Fruit fly (Drosophila melanogaster) whole organism: Measurements from ENCODE around the gene CG10646.

Experiments used
- CG8478 ChIP-seq: fragments of >200 bp; optimal IDR thresholded peaks from 2 replicates; lab custom pipeline; 2018; ENCODE audit warnings: inconsistent platforms
- pan ChIP-seq: fragments of >200 bp; optimal IDR thresholded peaks from 2 replicates; lab custom pipeline; 2017
- psq ChIP-seq: fragments of >200 bp; optimal IDR thresholded peaks from 2 replicates; lab custom pipeline; 2017
- usp ChIP-seq: fragments of >200 bp; optimal IDR thresholded peaks from 2 replicates; lab custom pipeline; 2017; ENCODE audit warnings: missing biosample characterization, missing genetic modification characterization, mixed read lengths

- TF ChIP-seq pan (lab: Kevin White, UChicago) (no peak), usp (GFP tag; lab: Kevin White, UChicago) (no peak), psq (lab: Kevin White, UChicago) (no peak), CG8478 (lab: Kevin White, UChicago) (no peak)
Observed at dm6 chr3L:12469684-12470083, 34.0 kb downstream of the CG10646 start, which contains the start of gene CG32102.
